Worm (Caenorhabditis elegans) whole organism, L4/young adult: Measurements from ENCODE around the gene srx-68.

Experiments
- W03F9.2 ChIP-seq: fragments of 150-350 bp; optimal IDR thresholded peaks from 2 replicates; lab custom pipeline; 2014; ENCODE audit warnings: missing biosample characterization, missing genetic modification characterization
- dao-5 ChIP-seq: sonication (generic microtip); optimal IDR thresholded peaks from 2 replicates; lab custom pipeline; 2016; ENCODE audit warnings: missing genotype, missing genetic modification characterization, moderate library complexity, missing compliant biosample characterization
- him-1 ChIP-seq: sonication (generic microtip); optimal IDR thresholded peaks from 2 replicates; lab custom pipeline; 2016; ENCODE audit warnings: missing genotype, missing genetic modification reagents, missing genetic modification characterization, missing compliant biosample characterization

ce11 chrV:3949723-3950122 is 37.2 kb downstream of the srx-68 start, which contains the start of gene dach-1:
- no peak for TF ChIP-seq him-1 (tag; lab: Kevin White, UChicago)
- TF ChIP-seq dao-5 (tag; lab: Kevin White, UChicago) = no peak
- TF ChIP-seq W03F9.2 (tag; lab: Kevin White, UChicago) = no peak
